Fruit fly (Drosophila melanogaster) whole organism, embryonic: ENCODE results near the gene CG14669.

Experiments
- HHEX ChIP-seq: fragments of 200-800 bp; sonication (Bioruptor generic); optimal IDR thresholded peaks from 3 replicates; lab custom pipeline; 2017; ENCODE audit warnings: missing biosample characterization, mild to moderate bottlenecking, missing genetic modification characterization, missing genetic modification reagents
- bbx ChIP-seq: fragments of 200-800 bp; sonication (Bioruptor generic); IDR thresholded peaks from 2 replicates; pipeline ENCODE4 v1.3.6; 2022; ENCODE audit warnings: missing biosample characterization, missing genetic modification characterization; ENCODE audit not compliant: partially characterized antibody

dm6 chr3R:5464481-5464880 is 50.2 kb downstream of the CG14669 start, which contains the start of gene PEK:
- TF ChIP-seq bbx (GFP tag; lab: Robert Waterston, UW) (no peak), HHEX (GFP tag; lab: Kevin White, UChicago) (no peak)
